Fruit fly (Drosophila melanogaster) whole organism, prepupa: Measurements from ENCODE around the gene GlcAT-I.

ENCODE experiments used
- Blimp-1 ChIP-seq: fragments of 200-800 bp; sonication (Bioruptor generic); optimal IDR thresholded peaks from 3 replicates; lab custom pipeline; 2017; ENCODE audit warnings: missing biosample characterization, missing genetic modification characterization, mild to moderate bottlenecking, moderate library complexity, missing genetic modification reagents
- CG10631 ChIP-seq: fragments of 200-800 bp; sonication (Bioruptor generic); optimal IDR thresholded peaks from 2 replicates; lab custom pipeline; 2016; ENCODE audit warnings: missing biosample characterization, missing genetic modification characterization
- CG10669 ChIP-seq: fragments of 200-800 bp; sonication (Bioruptor generic); optimal IDR thresholded peaks from 3 replicates; lab custom pipeline; 2018; ENCODE audit warnings: missing biosample characterization, mild to moderate bottlenecking, missing genetic modification characterization, moderate library complexity
- CG11294 ChIP-seq: fragments of 200-800 bp; sonication (Bioruptor generic); IDR thresholded peaks from 2 replicates; pipeline ENCODE4 v1.3.6; 2022; ENCODE audit warnings: missing biosample characterization, missing genetic modification characterization
- CG11762 ChIP-seq: fragments of 200-800 bp; sonication (Bioruptor generic); optimal IDR thresholded peaks from 3 replicates; lab custom pipeline; 2016; ENCODE audit warnings: missing biosample characterization, missing genetic modification characterization; ENCODE audit not compliant: insufficient read depth
- CG15336 ChIP-seq: fragments of 200-800 bp; sonication (Bioruptor generic); IDR thresholded peaks from 2 replicates; pipeline ENCODE4 v1.3.6; 2022; ENCODE audit warnings: missing biosample characterization, missing genetic modification characterization
- CG1621 ChIP-seq: fragments of 200-800 bp; sonication (Bioruptor generic); optimal IDR thresholded peaks from 3 replicates; lab custom pipeline; 2018; ENCODE audit warnings: missing biosample characterization, mild to moderate bottlenecking, missing genetic modification characterization
- CG16779 ChIP-seq: fragments of 200-800 bp; sonication (Bioruptor generic); optimal IDR thresholded peaks from 3 replicates; lab custom pipeline; 2017; ENCODE audit warnings: missing biosample characterization, mild to moderate bottlenecking, missing genetic modification characterization
- CG3032 ChIP-seq: fragments of 200-800 bp; optimal IDR thresholded peaks from 2 replicates; lab custom pipeline; 2019; ENCODE audit warnings: missing biosample characterization, mild to moderate bottlenecking, missing genetic modification characterization, moderate library complexity
- CG31627 ChIP-seq: fragments of 200-800 bp; sonication (Bioruptor generic); optimal IDR thresholded peaks from 3 replicates; lab custom pipeline; 2016; ENCODE audit warnings: missing biosample characterization, missing genetic modification characterization
- CG34406 ChIP-seq: fragments of 200-800 bp; sonication (Bioruptor generic); optimal IDR thresholded peaks from 3 replicates; lab custom pipeline; 2016; ENCODE audit warnings: missing biosample characterization, missing genetic modification characterization
- CG3919 ChIP-seq: fragments of 200-800 bp; sonication (Bioruptor generic); optimal IDR thresholded peaks from 3 replicates; lab custom pipeline; 2016; ENCODE audit warnings: missing biosample characterization, missing genetic modification characterization
- CG6163 ChIP-seq: fragments of 200-800 bp; sonication (Bioruptor generic); IDR thresholded peaks from 3 replicates; pipeline ENCODE4 v1.3.6; 2022; ENCODE audit warnings: missing biosample characterization, missing genetic modification characterization
- CG6792 ChIP-seq: fragments of 200-800 bp; sonication (Bioruptor generic); optimal IDR thresholded peaks from 3 replicates; lab custom pipeline; 2016; ENCODE audit warnings: missing biosample characterization, missing genetic modification characterization
- CG6808 ChIP-seq: fragments of 200-800 bp; sonication (Bioruptor generic); optimal IDR thresholded peaks from 3 replicates; lab custom pipeline; 2017; ENCODE audit warnings: missing biosample characterization, missing genetic modification characterization, mild to moderate bottlenecking, moderate library complexity, missing genetic modification reagents
- CG6854 ChIP-seq: fragments of 200-800 bp; sonication (Bioruptor generic); optimal IDR thresholded peaks from 2 replicates; lab custom pipeline; 2017; ENCODE audit warnings: missing biosample characterization, mild to moderate bottlenecking, missing genetic modification characterization
- CG8119 ChIP-seq: fragments of 200-800 bp; sonication (Bioruptor generic); IDR thresholded peaks from 3 replicates; pipeline ENCODE4 v1.3.6; 2022; ENCODE audit warnings: missing biosample characterization, missing genetic modification characterization
- CG8319 ChIP-seq: fragments of 200-800 bp; sonication (Bioruptor generic); optimal IDR thresholded peaks from 3 replicates; lab custom pipeline; 2016; ENCODE audit warnings: missing biosample characterization, missing genetic modification characterization
- CG9139 ChIP-seq: fragments of 200-800 bp; sonication (Bioruptor generic); optimal IDR thresholded peaks from 3 replicates; lab custom pipeline; 2017; ENCODE audit warnings: missing biosample characterization, mild to moderate bottlenecking, missing genetic modification characterization
- Eip75B ChIP-seq: fragments of 200-800 bp; sonication (Bioruptor generic); optimal IDR thresholded peaks from 3 replicates; lab custom pipeline; 2016; ENCODE audit warnings: missing biosample characterization, missing genetic modification characterization
- Eip78C ChIP-seq: fragments of 200-800 bp; sonication (Bioruptor generic); peaks from one replicate; lab custom pipeline; 2016; ENCODE audit warnings: missing biosample characterization, missing genetic modification characterization
- Ets21C ChIP-seq: fragments of 200-800 bp; sonication (Bioruptor generic); optimal IDR thresholded peaks from 3 replicates; lab custom pipeline; 2016; ENCODE audit warnings: missing biosample characterization, missing genetic modification characterization
- Ets96B ChIP-seq: fragments of 200-800 bp; optimal IDR thresholded peaks from 2 replicates; lab custom pipeline; 2019; ENCODE audit warnings: missing biosample characterization, mild to moderate bottlenecking, missing genetic modification characterization, moderate library complexity
- Hr39 ChIP-seq: fragments of 200-800 bp; sonication (Bioruptor generic); optimal IDR thresholded peaks from 2 replicates; lab custom pipeline; 2016; ENCODE audit warnings: missing biosample characterization, missing genetic modification characterization
- Lpt ChIP-seq: fragments of 200-800 bp; sonication (Bioruptor generic); optimal IDR thresholded peaks from 3 replicates; lab custom pipeline; 2016; ENCODE audit warnings: missing biosample characterization, missing genetic modification characterization
- Met ChIP-seq: fragments of 200-800 bp; sonication (Bioruptor generic); optimal IDR thresholded peaks from 3 replicates; lab custom pipeline; 2016; ENCODE audit warnings: missing biosample characterization, missing genetic modification characterization
- OdsH ChIP-seq: fragments of 200-800 bp; sonication (Bioruptor generic); optimal IDR thresholded peaks from 3 replicates; lab custom pipeline; 2016; ENCODE audit warnings: missing biosample characterization, missing genetic modification characterization
- Smox ChIP-seq: fragments of 200-800 bp; sonication (Bioruptor generic); optimal IDR thresholded peaks from 3 replicates; lab custom pipeline; 2016; ENCODE audit warnings: missing biosample characterization, missing genetic modification characterization
- Sox102F ChIP-seq: fragments of 200-800 bp; sonication (Bioruptor generic); optimal IDR thresholded peaks from 2 replicates; lab custom pipeline; 2016; ENCODE audit warnings: missing biosample characterization, mild to moderate bottlenecking, missing genetic modification characterization
- Sox15 ChIP-seq: fragments of 200-800 bp; sonication (Bioruptor generic); optimal IDR thresholded peaks from 3 replicates; lab custom pipeline; 2016; ENCODE audit warnings: missing biosample characterization, missing genetic modification characterization
- acj6 ChIP-seq: fragments of 200-800 bp; sonication (Bioruptor generic); optimal IDR thresholded peaks from 3 replicates; lab custom pipeline; 2016; ENCODE audit warnings: missing biosample characterization, missing genetic modification characterization
- cyc ChIP-seq: fragments of 200-800 bp; sonication (Bioruptor generic); optimal IDR thresholded peaks from 3 replicates; lab custom pipeline; 2016; ENCODE audit warnings: missing biosample characterization, missing genetic modification characterization
- dac ChIP-seq: fragments of 200-800 bp; sonication (Bioruptor generic); optimal IDR thresholded peaks from 2 replicates; lab custom pipeline; 2017; ENCODE audit warnings: missing biosample characterization, mild to moderate bottlenecking, missing genetic modification characterization
- dsx ChIP-seq: fragments of 200-800 bp; optimal IDR thresholded peaks from 3 replicates; lab custom pipeline; 2019; ENCODE audit warnings: missing biosample characterization, mild to moderate bottlenecking, missing genetic modification characterization, moderate library complexity; ENCODE audit not compliant: poor library complexity, severe bottlenecking
- eg ChIP-seq: fragments of 200-800 bp; sonication (Bioruptor generic); IDR thresholded peaks from 3 replicates; pipeline ENCODE4 v1.3.6; 2022; ENCODE audit warnings: missing biosample characterization, missing genetic modification characterization
- esn ChIP-seq: fragments of 200-800 bp; sonication (Bioruptor generic); optimal IDR thresholded peaks from 2 replicates; lab custom pipeline; 2016; ENCODE audit warnings: missing biosample characterization, mild to moderate bottlenecking, missing genetic modification characterization, moderate library complexity
- fd59A ChIP-seq: fragments of 200-800 bp; sonication (Bioruptor generic); optimal IDR thresholded peaks from 2 replicates; lab custom pipeline; 2017; ENCODE audit warnings: missing biosample characterization, mild to moderate bottlenecking, missing genetic modification characterization, missing genetic modification reagents
- fd85E ChIP-seq: fragments of 200-800 bp; sonication (Bioruptor generic); optimal IDR thresholded peaks from 3 replicates; lab custom pipeline; 2016; ENCODE audit warnings: missing biosample characterization, missing genetic modification characterization
- fkh ChIP-seq: fragments of 200-800 bp; sonication (Bioruptor generic); optimal IDR thresholded peaks from 3 replicates; lab custom pipeline; 2017; ENCODE audit warnings: missing biosample characterization, mild to moderate bottlenecking, missing genetic modification characterization, moderate library complexity
- lz ChIP-seq: fragments of 200-800 bp; sonication (Bioruptor generic); optimal IDR thresholded peaks from 3 replicates; lab custom pipeline; 2016; ENCODE audit warnings: missing biosample characterization, missing genetic modification characterization
- net ChIP-seq: fragments of 200-800 bp; sonication (Bioruptor generic); optimal IDR thresholded peaks from 3 replicates; lab custom pipeline; 2016; ENCODE audit warnings: missing biosample characterization, missing genetic modification characterization
- pdm3 ChIP-seq: fragments of 200-800 bp; sonication (Bioruptor generic); optimal IDR thresholded peaks from 3 replicates; lab custom pipeline; 2016; ENCODE audit warnings: missing biosample characterization, missing genetic modification characterization
- salr ChIP-seq, 2 experiments: fragments of 200-800 bp; sonication (Bioruptor generic); optimal IDR thresholded peaks; 3 replicates each; lab custom pipeline; 2016 to 2018; ENCODE audit warnings: missing biosample characterization in 2 of 2, missing genetic modification characterization in 2 of 2, mild to moderate bottlenecking in 1 of 2
- spab ChIP-seq: fragments of 200-800 bp; sonication (Bioruptor generic); optimal IDR thresholded peaks from 2 replicates; lab custom pipeline; 2017; ENCODE audit warnings: missing biosample characterization, mild to moderate bottlenecking, missing genetic modification characterization, missing genetic modification reagents
- ss ChIP-seq, 2 experiments: fragments of 200-800 bp; sonication (Bioruptor generic); optimal IDR thresholded peaks; 2 replicates in 1 of 2; 3 replicates in 1 of 2; lab custom pipeline; 2017 to 2018; ENCODE audit warnings: mild to moderate bottlenecking in 2 of 2, missing biosample characterization in 2 of 2, missing genetic modification characterization in 2 of 2, moderate library complexity in 1 of 2
- svp ChIP-seq: fragments of 200-800 bp; sonication (Bioruptor generic); peaks from one replicate; lab custom pipeline; 2016; ENCODE audit warnings: missing biosample characterization, missing genetic modification characterization
- topi ChIP-seq: fragments of 200-800 bp; sonication (Bioruptor generic); optimal IDR thresholded peaks from 3 replicates; lab custom pipeline; 2016; ENCODE audit warnings: missing biosample characterization, missing genetic modification characterization
- vri ChIP-seq: fragments of 200-800 bp; sonication (Bioruptor generic); optimal IDR thresholded peaks from 3 replicates; lab custom pipeline; 2016; ENCODE audit warnings: missing biosample characterization, mild to moderate bottlenecking, missing genetic modification characterization

GlcAT-I gene

dm6 chrX:4150989-4151388, 20.0 kb downstream of the GlcAT-I start (continued):
- no peak for TF ChIP-seq dsx (GFP tag; lab: Kevin White, UChicago)
- TF ChIP-seq CG1621 (tag; lab: Kevin White, UChicago) = no peak
- TF ChIP-seq vri (GFP tag; lab: Kevin White, UChicago) = no peak
- no peak for TF ChIP-seq Ets96B (tag; lab: Kevin White, UChicago)
- TF ChIP-seq CG6792 (GFP tag; lab: Kevin White, UChicago) = no peak
- TF ChIP-seq svp = peak; percentile 74
- TF ChIP-seq topi (GFP tag; lab: Kevin White, UChicago) = peak; percentile 25
- TF ChIP-seq Met (GFP tag; lab: Kevin White, UChicago) = peak; percentile 12
- TF ChIP-seq net = no peak
- TF ChIP-seq cyc = peak; percentile 23
- TF ChIP-seq CG8319 (GFP tag; lab: Kevin White, UChicago) = no peak
- peak; percentile 56 for TF ChIP-seq CG8119
- no peak for TF ChIP-seq CG3032 (tag; lab: Kevin White, UChicago)
- no peak for TF ChIP-seq ss (GFP tag; optimal IDR thresholded peaks at IDR 0.05; lab: Kevin White, UChicago)
- TF ChIP-seq Sox102F (GFP tag; lab: Kevin White, UChicago) = peak; percentile 3

- peak; percentile 69 for TF ChIP-seq Eip78C (GFP tag; lab: Kevin White, UChicago)
- peak; percentile 35 for TF ChIP-seq CG3032 (tag; lab: Kevin White, UChicago)
- TF ChIP-seq Blimp-1 = no peak
- TF ChIP-seq CG1621 (tag; lab: Kevin White, UChicago) = peak; percentile 40
- peak; percentile 67 for TF ChIP-seq CG15336 (GFP tag; lab: Robert Waterston, UW)
- no peak for TF ChIP-seq Hr39 (GFP tag; lab: Kevin White, UChicago)
- peak; percentile 26 for TF ChIP-seq CG16779
- TF ChIP-seq CG3919 (GFP tag; lab: Kevin White, UChicago) = peak; percentile 56
- no peak for TF ChIP-seq lz
- TF ChIP-seq Sox102F (GFP tag; lab: Kevin White, UChicago) = no peak
- no peak for TF ChIP-seq esn (GFP tag; lab: Kevin White, UChicago)
- peak; percentile 28 for TF ChIP-seq Lpt (GFP tag; lab: Kevin White, UChicago)
- no peak for TF ChIP-seq cyc
- TF ChIP-seq CG6792 (GFP tag; lab: Kevin White, UChicago) = peak; percentile 16
- TF ChIP-seq salr (GFP tag; optimal IDR thresholded peaks at IDR 0.05; lab: Kevin White, UChicago) = peak in 1 of 2 experiments; percentile 20
- TF ChIP-seq CG8319 (GFP tag; lab: Kevin White, UChicago) = no peak
- no peak for TF ChIP-seq CG11294
- no peak for TF ChIP-seq CG9139 (GFP tag; lab: Kevin White, UChicago)
- peak; percentile 14 for TF ChIP-seq Eip75B
- peak; percentile 28 for TF ChIP-seq acj6 (GFP tag; lab: Kevin White, UChicago)
- peak; percentile 51 for TF ChIP-seq CG10669 (GFP tag; lab: Kevin White, UChicago)
- no peak for TF ChIP-seq ss (GFP tag; optimal IDR thresholded peaks at IDR 0.05; lab: Kevin White, UChicago)
- no peak for TF ChIP-seq Ets21C (GFP tag; lab: Kevin White, UChicago)
- peak; percentile 45 for TF ChIP-seq pdm3 (GFP tag; lab: Kevin White, UChicago)
- peak; percentile 61; the same call in 2 of the 3 replicates for TF ChIP-seq CG6163 (GFP tag; lab: Robert Waterston, UW)
- TF ChIP-seq spab (GFP tag; lab: Kevin White, UChicago) = peak; percentile 21
- TF ChIP-seq CG11762 = no peak
- peak; percentile 30 for TF ChIP-seq Ets96B (tag; lab: Kevin White, UChicago)
- TF ChIP-seq OdsH = peak; percentile 41
- no peak for TF ChIP-seq Met (GFP tag; lab: Kevin White, UChicago)
- TF ChIP-seq CG34406 (GFP tag; lab: Kevin White, UChicago) = no peak
- TF ChIP-seq fkh (GFP tag; lab: Kevin White, UChicago) = no peak
- TF ChIP-seq CG6808 (GFP tag; lab: Kevin White, UChicago) = no peak
- TF ChIP-seq eg = peak; percentile 70
- no peak for TF ChIP-seq vri (GFP tag; lab: Kevin White, UChicago)
- no peak for TF ChIP-seq CG6854 (GFP tag; lab: Kevin White, UChicago)
- no peak for TF ChIP-seq topi (GFP tag; lab: Kevin White, UChicago)
- TF ChIP-seq Sox15 (GFP tag; lab: Kevin White, UChicago) = no peak
- TF ChIP-seq CG10631 (GFP tag; lab: Kevin White, UChicago) = peak; percentile 47
- TF ChIP-seq svp = peak; percentile 73
- no peak for TF ChIP-seq fd85E (GFP tag; lab: Kevin White, UChicago)
- no peak for TF ChIP-seq Smox (GFP tag; lab: Kevin White, UChicago)
- TF ChIP-seq fd59A (GFP tag; lab: Kevin White, UChicago) = peak; percentile 4
- no peak for TF ChIP-seq dac
- no peak for TF ChIP-seq CG31627
Measured at dm6 chrX:4170492-4170891, 39.5 kb downstream of the GlcAT-I start.
